Fruit fly (Drosophila melanogaster) whole organism, larva: ENCODE measurements around the gene CG7728.
A peak's percentile ranks its signal among the peaks of the same experiment; 100 is the strongest.

Experiments used
- noc ChIP-seq: fragments of 200-800 bp; sonication (Bioruptor generic); optimal IDR thresholded peaks from 3 replicates; lab custom pipeline; 2019; ENCODE audit warnings: missing biosample characterization, mild to moderate bottlenecking, missing genetic modification characterization, moderate library complexity

CG7728 gene

DNA sequence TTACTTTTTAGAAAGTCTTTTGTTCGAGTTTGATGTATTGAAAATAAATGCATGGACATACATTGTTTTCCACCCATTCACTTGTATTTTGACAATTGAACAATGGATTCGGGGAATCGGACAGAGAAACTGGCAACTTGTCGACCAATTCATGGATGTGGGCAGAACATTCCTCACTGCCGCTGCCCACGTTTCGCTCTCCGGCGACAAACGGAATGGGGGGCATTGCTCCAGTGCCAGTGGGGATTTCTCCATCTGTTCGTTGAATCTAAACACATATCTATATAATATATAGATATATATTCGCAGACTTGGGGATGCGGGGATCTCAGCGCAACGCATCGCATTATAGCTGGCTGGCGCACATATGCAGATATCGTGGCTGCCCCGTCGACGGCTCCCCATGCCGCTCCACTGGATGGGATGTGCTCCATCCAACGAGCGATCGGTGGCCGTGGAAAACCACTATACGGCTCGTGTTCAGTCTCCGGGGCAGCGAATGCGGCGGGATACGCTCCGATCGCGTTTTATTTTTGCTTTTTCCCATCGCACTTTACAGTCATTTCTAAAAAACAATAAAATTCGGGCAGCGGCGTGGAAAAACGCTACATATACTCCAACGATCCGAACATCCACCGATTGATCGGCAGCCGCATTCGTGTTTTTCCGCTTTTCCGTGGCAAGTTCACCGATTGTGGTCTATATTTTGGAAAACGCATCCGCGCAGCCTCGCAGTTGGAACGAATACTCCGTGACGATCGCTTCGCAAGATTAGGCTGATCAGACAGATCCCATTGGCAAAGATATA lies 29.3 kb downstream of the CG7728 start, which contains the start of gene TpnC73F:
Gene TpnC73F (plus strand): TSS at position 633 of the 808 bp plus-strand sequence.
- no peak for TF ChIP-seq noc

DNA sequence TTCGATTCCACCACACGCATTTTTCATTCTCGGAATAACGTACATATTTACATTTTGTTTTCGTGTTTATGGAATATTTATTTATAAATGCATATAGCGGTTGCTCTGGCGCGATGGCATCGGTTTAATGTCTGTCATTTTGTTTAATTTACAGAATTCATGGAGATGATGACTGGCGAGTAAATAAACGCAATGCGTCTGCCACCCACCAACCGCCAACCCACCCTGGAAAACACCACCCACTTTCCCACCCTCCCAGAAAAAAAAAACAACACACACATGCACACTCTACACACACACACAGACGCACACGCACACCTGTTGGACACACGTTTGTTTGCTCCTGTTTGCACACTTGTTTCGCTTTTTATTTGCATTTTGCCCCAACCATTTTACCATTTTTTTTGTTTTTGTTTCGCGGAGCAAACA lies 31.5 kb downstream of the CG7728 start:
- peak; percentile 9 for TF ChIP-seq noc

DNA sequence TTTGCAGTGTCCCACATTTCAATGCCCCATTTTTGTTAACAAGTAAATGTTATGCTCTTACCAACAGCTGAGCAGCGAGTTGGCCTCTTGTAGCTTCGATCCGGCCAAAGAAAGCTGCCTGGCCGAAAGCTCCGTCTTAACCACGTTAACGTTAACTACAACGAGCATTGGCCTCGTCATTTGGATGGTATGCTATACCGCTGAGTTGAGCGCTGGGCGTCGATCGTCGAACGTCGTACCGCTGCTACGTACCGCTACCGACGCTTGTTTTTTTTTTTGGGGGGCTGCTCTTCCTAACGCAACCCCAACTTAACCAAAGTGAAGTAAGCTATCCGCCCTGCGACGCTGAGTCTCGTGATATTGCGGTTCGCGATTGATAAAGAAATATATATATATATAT lies 33.0 kb downstream of the CG7728 start, which contains the start of gene rogdi:
Gene rogdi (plus strand): TSS at position 199 of the 400 bp plus-strand sequence.
- no peak for TF ChIP-seq noc

DNA sequence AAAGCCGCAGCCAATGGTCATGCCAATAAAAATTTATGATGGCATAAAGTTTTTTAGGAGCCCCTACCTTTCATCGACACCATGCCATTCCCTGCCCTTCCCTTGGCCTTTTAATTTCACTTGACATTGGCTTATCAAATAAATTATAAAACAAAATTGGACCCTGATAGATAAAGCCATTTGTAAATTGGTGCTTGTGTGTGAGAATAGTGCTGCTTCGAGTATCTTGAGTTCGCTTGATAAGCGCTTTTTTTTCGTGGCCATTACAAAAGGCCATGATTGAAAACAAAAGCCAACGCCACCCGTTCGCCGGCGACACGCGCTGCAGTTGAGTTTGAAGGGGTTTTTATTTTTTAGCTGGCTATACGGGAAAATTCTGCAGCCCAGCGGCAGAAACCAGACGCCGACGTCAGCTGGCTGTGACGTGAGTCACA lies 33.6 kb downstream of the CG7728 start:
- peak; percentile 88 for TF ChIP-seq noc

DNA sequence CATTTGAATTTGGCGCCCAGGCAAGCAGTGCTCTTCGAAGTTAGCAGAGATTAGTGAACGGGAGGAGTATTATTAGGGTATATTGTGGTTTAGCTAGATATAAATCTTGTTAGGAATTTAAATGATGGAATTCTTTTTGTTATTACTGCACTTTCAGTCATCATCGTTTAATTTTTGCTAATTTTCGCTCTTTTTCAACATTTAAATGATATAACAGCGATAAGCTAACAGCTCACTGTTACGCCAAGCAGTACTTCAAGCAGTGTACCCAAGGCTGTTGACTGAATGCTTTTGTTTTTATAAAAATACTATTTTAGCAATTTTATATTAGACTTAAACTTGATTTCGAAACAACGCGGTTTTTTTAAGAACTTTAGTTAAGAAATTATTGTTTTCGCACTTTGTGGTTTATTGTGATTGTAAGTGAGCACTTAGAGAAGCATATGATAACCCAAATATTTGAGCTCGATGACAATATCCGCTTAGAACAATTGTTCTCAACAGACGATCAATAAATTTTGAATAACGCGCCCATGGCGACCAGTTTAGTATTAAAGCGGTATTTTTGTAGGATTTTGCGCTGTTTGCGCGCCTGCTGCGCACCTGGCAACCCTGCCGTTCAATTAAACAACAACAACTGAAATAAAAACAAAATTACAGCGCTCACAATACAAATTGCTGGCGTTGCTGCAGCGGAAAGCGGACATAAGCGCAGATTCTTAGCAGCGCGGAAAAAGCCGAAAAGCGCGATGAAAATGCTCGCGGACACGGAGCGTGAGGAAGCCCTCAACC lies 34.5 kb downstream of the CG7728 start:
- TF ChIP-seq noc, result no peak

DNA sequence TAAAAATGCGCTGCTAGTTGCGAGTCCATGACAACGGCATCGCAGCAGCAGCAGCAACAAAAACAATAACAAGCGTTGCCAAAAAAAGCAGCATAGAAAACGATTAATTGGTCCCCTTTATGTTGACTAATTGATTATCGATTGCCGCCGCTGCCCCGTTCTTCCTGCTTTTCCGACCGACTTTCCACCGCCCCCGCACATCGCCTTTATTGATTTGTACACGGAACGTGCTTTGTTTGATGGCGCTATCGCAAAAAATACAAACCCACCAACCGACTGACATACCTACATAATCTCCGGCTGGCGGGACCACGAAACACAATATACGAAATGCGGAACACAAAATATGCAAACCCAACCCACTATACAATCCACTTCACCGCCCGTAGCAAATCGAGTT lies 35.1 kb downstream of the CG7728 start:
- no peak for TF ChIP-seq noc

DNA sequence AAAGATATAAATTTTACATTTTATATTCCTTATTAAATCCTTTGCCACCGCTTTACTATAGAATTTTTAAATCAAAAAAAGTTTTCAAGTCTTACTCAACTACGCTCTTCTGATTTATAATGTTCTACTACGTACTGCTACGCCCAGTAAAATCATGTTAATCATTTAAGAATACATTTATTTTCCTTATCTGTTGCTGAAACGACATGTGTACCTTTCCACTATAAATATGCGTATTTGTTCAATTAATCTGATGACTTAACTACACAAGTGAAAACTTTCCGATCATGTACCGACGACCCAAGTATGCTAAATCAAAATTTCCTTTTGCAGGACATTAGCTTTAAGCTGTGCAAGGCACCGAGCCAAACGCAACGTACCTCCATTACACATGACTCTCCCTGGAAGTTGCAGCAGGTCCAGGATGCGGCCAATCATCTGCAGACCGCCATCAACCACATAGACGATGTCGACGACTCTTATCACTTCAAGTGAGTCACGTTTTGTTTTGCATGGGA lies 36.1 kb downstream of the CG7728 start:
- TF ChIP-seq noc, result no peak

DNA sequence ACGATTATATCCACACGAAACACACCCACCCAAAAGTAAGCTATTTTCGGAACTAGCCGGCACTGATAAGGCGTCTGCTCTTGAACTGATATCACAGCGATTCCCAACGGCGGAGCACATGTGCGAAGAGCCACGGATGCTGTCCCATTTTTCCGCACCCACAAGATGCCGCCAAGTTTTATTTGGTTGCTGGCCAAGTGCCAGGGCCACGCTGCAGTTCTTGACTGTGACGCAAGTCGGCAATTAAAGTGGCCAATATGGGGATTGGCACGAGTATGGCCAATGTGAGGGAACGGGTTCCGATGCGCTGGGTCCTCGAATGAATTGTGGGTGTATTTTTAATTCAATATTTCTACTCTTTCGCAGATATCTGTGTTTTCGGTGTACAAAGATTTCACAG lies 37.6 kb downstream of the CG7728 start:
- TF ChIP-seq noc, result no peak

DNA sequence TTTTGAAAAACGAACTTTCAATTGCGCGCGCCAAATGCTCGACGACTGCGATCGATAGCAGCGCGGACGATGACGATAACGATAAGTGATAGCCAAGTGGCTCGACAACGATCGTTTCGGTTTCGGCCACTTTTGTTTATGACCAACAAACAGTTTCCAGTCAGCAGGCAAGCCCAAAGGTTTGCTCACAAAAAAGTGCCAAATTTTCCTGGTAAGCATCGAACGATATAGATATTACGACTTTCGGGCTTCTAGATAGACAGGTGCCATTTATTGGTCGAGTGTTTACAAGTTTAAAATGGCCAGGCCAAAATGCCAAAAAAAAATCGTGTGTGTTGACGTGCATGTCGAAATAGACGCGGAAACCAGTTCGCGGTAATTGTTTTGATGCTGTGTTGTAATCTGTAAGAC lies 39.1 kb downstream of the CG7728 start, which contains the start of gene CG7724:
Gene CG7724 (plus strand): TSS at position 147 of the 411 bp plus-strand sequence.
- no peak for TF ChIP-seq noc
